Fruit fly (Drosophila melanogaster) whole organism, pupa: Measurements from ENCODE around the gene CG9933.

Experiments used
- CG10348 ChIP-seq: fragments of 200-800 bp; sonication (Bioruptor generic); IDR thresholded peaks from 2 replicates; pipeline ENCODE4 v1.3.6; 2022; ENCODE audit warnings: missing biosample characterization, missing genetic modification characterization
- CG12605 ChIP-seq: fragments of 200-800 bp; sonication (Bioruptor generic); IDR thresholded peaks from 2 replicates; pipeline ENCODE4 v1.3.6; 2022; ENCODE audit warnings: missing biosample characterization, missing genetic modification characterization
- CG13204 ChIP-seq: fragments of 200-800 bp; sonication (Bioruptor generic); optimal IDR thresholded peaks from 2 replicates; lab custom pipeline; 2018; ENCODE audit warnings: missing biosample characterization, mild to moderate bottlenecking, missing genetic modification characterization, moderate library complexity
- CG14655 ChIP-seq: fragments of 200-800 bp; sonication (Bioruptor generic); optimal IDR thresholded peaks from 3 replicates; lab custom pipeline; 2017; ENCODE audit warnings: mild to moderate bottlenecking, missing biosample characterization, missing genetic modification reagents, missing genetic modification characterization
- CG15710 ChIP-seq: fragments of 200-800 bp; sonication (Bioruptor generic); optimal IDR thresholded peaks from 2 replicates; lab custom pipeline; 2018; ENCODE audit warnings: missing biosample characterization, mild to moderate bottlenecking, missing genetic modification characterization, moderate library complexity
- CG17806 ChIP-seq: fragments of 200-800 bp; sonication (Bioruptor generic); optimal IDR thresholded peaks from 2 replicates; lab custom pipeline; 2018; ENCODE audit warnings: missing biosample characterization, mild to moderate bottlenecking, missing genetic modification characterization, moderate library complexity
- CG32121 ChIP-seq: fragments of 200-800 bp; sonication (Bioruptor generic); IDR thresholded peaks from 2 replicates; pipeline ENCODE4 v1.3.6; 2022; ENCODE audit warnings: missing biosample characterization, missing genetic modification characterization
- CG34367 ChIP-seq: fragments of 200-800 bp; sonication (Bioruptor generic); optimal IDR thresholded peaks from 2 replicates; lab custom pipeline; 2018; ENCODE audit warnings: missing biosample characterization, mild to moderate bottlenecking, missing genetic modification characterization
- CG4496 ChIP-seq: fragments of 200-800 bp; sonication (Bioruptor generic); IDR thresholded peaks from 3 replicates; pipeline ENCODE4 v1.3.6; 2022; ENCODE audit warnings: missing biosample characterization, missing genetic modification characterization
- CG8159 ChIP-seq: fragments of 200-800 bp; sonication (Bioruptor generic); optimal IDR thresholded peaks from 3 replicates; lab custom pipeline; 2018; ENCODE audit warnings: missing biosample characterization, mild to moderate bottlenecking, missing genetic modification characterization, moderate library complexity
- CG8301 ChIP-seq: fragments of 200-800 bp; sonication (Bioruptor generic); optimal IDR thresholded peaks from 2 replicates; lab custom pipeline; 2018; ENCODE audit warnings: missing biosample characterization, mild to moderate bottlenecking, missing genetic modification characterization
- CG9948 ChIP-seq: fragments of 200-800 bp; sonication (Bioruptor generic); optimal IDR thresholded peaks from 2 replicates; lab custom pipeline; 2018; ENCODE audit warnings: missing biosample characterization, mild to moderate bottlenecking, missing genetic modification characterization, moderate library complexity
- D1 ChIP-seq: fragments of 200-800 bp; sonication (Bioruptor generic); optimal IDR thresholded peaks from 2 replicates; lab custom pipeline; 2018; ENCODE audit warnings: missing biosample characterization, mild to moderate bottlenecking, missing genetic modification characterization, moderate library complexity
- EcR ChIP-seq: fragments of 200-800 bp; sonication (Bioruptor generic); optimal IDR thresholded peaks from 3 replicates; lab custom pipeline; 2019; ENCODE audit warnings: missing biosample characterization, missing genetic modification characterization, mild to moderate bottlenecking, moderate library complexity, missing genetic modification reagents
- Ets98B ChIP-seq: fragments of 200-800 bp; sonication (Bioruptor generic); IDR thresholded peaks from 2 replicates; pipeline ENCODE4 v1.3.6; 2022; ENCODE audit warnings: missing biosample characterization, missing genetic modification characterization
- Pif1A ChIP-seq: fragments of 200-800 bp; sonication (Bioruptor generic); optimal IDR thresholded peaks from 3 replicates; lab custom pipeline; 2016; ENCODE audit warnings: missing biosample characterization, missing genetic modification characterization
- Pif1B ChIP-seq: fragments of 200-800 bp; sonication (Bioruptor generic); optimal IDR thresholded peaks from 3 replicates; lab custom pipeline; 2016; ENCODE audit warnings: missing biosample characterization, missing genetic modification characterization
- Snoo ChIP-seq: fragments of 200-800 bp; sonication (Bioruptor generic); optimal IDR thresholded peaks from 3 replicates; lab custom pipeline; 2017; ENCODE audit warnings: missing biosample characterization, mild to moderate bottlenecking, missing genetic modification characterization, inconsistent platforms
- fd96Ca ChIP-seq: fragments of 200-800 bp; sonication (Bioruptor generic); IDR thresholded peaks from 3 replicates; pipeline ENCODE4 v1.3.6; 2022; ENCODE audit warnings: missing biosample characterization, missing genetic modification characterization
- gl ChIP-seq: fragments of 200-800 bp; sonication (Bioruptor generic); optimal IDR thresholded peaks from 2 replicates; lab custom pipeline; 2018; ENCODE audit warnings: missing biosample characterization, mild to moderate bottlenecking, missing genetic modification characterization
- rn ChIP-seq: fragments of 200-800 bp; sonication (Bioruptor generic); IDR thresholded peaks from 2 replicates; pipeline ENCODE4 v1.3.6; 2022; ENCODE audit warnings: missing biosample characterization, missing genetic modification characterization

CG9933 gene

DNA sequence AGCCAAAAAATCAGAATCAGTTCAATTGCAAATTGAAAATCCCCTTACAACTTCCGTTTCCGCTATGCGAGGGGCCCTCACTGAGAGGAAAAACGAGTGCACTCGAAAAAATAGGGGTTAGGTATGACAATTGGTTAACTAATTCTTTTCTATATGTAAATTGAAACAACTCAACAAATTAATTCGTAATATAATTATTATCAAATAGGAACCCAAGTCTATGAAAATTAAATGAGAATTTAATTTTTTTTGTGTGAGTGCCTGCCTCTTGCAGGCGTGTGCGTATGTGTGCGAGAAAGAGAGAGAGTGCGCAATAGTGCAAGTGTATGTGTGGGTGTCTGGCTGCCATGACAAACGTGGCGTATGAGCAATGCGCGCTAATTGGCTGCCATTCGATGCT lies 39.0 kb downstream of the CG9933 start:
- no peak for TF ChIP-seq CG32121 (GFP tag; lab: Robert Waterston, UW)
- no peak for TF ChIP-seq fd96Ca
- TF ChIP-seq CG15710 (tag; lab: Kevin White, UChicago), result peak; percentile 30
- TF ChIP-seq gl (tag; lab: Kevin White, UChicago), result no peak
- peak; percentile 12 for TF ChIP-seq Pif1A (GFP tag; lab: Kevin White, UChicago)
- TF ChIP-seq CG13204 (GFP tag; lab: Kevin White, UChicago), result no peak
- no peak for TF ChIP-seq CG8301 (tag; lab: Kevin White, UChicago)
- no peak for TF ChIP-seq CG17806 (tag; lab: Kevin White, UChicago)
- 0 out of 2 replicates have a peak, but pooled peaks have one; percentile 40 for TF ChIP-seq CG12605 (GFP tag; lab: Robert Waterston, UW)
- TF ChIP-seq CG8159 (tag; lab: Kevin White, UChicago), result peak; percentile 2
- peak; percentile 6 for TF ChIP-seq CG9948 (tag; lab: Kevin White, UChicago)

DNA sequence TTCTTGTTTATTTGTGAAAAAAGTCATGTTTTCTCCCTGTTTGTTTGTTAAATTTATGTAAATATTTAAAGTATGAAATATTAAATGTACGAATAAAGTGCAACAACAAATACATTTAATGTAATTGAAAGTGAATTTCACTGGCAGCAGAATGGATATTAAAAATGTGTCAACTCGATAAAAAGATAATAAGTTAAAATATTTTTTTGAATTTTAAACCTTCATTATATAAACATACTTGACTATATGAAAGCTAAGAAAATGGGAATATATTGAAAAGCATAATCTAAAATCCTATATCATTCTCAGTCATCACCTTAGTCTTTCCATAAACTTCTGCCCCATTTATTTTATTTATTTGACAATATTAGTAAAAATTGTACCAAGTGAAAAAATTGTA lies 42.6 kb downstream of the CG9933 start, which contains the start of gene Vha68-3:
TSS of gene Vha68-3 (plus strand) at position 301 of the 400 bp plus-strand sequence.
- TF ChIP-seq CG4496 (GFP tag; lab: Robert Waterston, UW), result no peak
- no peak for TF ChIP-seq Pif1B
- no peak for TF ChIP-seq Ets98B (GFP tag; lab: Robert Waterston, UW)
- TF ChIP-seq CG14655 (GFP tag; lab: Kevin White, UChicago), result no peak
- no peak for TF ChIP-seq CG34367 (tag; lab: Kevin White, UChicago)
- TF ChIP-seq D1 (tag; lab: Kevin White, UChicago), result no peak
- no peak for TF ChIP-seq CG9948 (tag; lab: Kevin White, UChicago)
- no peak for TF ChIP-seq CG12605 (GFP tag; lab: Robert Waterston, UW)
- TF ChIP-seq Snoo, result no peak
- TF ChIP-seq rn (GFP tag; lab: Robert Waterston, UW), result no peak
- TF ChIP-seq EcR (GFP tag; lab: Kevin White, UChicago), result no peak
- TF ChIP-seq CG10348 (GFP tag; lab: Robert Waterston, UW), result no peak
- TF ChIP-seq CG32121 (GFP tag; lab: Robert Waterston, UW), result no peak
- no peak for TF ChIP-seq CG8159 (tag; lab: Kevin White, UChicago)
- TF ChIP-seq fd96Ca, result no peak
- TF ChIP-seq Pif1A (GFP tag; lab: Kevin White, UChicago), result no peak
- no peak for TF ChIP-seq gl (tag; lab: Kevin White, UChicago)
- TF ChIP-seq CG15710 (tag; lab: Kevin White, UChicago), result no peak
- TF ChIP-seq CG17806 (tag; lab: Kevin White, UChicago), result no peak
- TF ChIP-seq CG8301 (tag; lab: Kevin White, UChicago), result no peak
- TF ChIP-seq, all 21 proteins: peak for 0

DNA sequence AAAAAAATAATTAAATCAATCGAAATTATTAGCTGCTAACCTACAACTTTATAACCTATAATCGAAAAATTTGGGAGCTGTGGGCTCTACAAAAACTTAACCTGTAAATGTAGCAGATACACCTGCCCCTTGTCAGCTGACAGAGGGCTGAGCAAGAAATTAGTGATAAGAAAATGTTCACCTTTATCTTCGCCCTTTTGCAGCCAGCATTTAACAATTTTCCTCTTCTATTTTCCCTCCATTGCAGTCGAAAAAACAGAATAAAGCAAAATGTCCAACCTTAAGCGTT lies 45.8 kb downstream of the CG9933 start:
- no peak for TF ChIP-seq Pif1A (GFP tag; lab: Kevin White, UChicago)
- no peak for TF ChIP-seq CG4496 (GFP tag; lab: Robert Waterston, UW)

DNA sequence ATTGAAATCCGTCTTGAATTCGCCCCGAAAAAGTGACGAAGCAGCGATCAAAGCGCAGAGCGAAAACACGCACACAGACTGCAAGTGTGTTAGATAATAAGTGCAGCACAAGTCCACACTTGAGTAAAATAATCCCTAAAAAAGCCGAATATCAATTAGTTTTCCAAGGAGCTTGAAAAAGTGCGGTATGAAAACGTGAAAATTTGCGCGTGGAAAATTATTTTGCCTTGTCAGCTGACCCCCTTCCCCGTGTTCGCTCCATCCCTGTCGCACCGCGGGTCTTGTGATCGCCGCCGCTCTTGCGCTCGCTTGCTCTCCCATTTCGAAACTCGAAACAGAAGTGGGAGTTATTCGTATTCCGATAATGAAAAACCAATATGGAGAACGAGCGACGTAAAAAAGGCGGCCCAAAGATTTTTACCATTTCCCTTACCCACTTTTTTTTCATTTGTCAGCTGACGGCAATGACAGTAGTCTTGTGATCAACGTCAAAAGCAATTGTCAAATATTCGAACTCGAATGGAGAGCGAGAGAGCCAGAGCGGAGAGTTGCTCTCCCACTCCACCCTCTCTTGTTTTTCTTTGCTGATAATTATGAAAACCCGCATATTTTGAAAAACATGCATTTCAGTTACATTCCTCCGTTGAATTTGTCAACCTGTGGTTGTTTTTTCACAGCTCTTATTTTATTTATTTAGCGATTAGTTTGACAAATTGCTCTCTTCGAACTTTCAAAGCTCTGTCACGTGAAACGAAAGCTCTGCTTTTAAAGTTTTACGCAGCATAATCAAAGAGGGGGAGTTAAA lies 46.3 kb downstream of the CG9933 start:
- TF ChIP-seq CG13204 (GFP tag; lab: Kevin White, UChicago), result no peak
- TF ChIP-seq, all 21 proteins: peak for 0

DNA sequence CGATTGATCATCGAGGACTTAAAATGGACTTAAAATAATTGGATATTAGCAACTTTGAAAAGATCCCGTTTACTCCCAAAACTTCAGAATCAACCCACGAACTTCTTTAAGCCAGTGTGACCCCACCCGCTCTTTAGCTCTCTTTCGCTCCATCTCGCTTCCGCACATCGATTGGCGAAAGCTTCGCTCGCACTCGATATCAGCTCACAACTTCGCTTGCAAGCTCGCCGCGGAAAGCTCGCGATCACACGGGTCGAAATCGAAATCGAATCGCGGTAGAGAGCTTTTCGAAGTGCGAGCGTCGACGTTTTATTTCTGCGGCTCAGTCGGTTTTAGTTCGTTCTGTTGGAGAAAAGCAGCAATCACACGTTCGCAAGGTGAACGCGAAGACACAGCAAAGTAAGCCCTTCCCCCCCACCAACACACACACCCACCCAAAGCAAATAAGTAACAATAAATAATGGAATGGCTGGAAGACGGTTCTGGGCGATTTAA lies 47.0 kb downstream of the CG9933 start, which contains the start of gene Vha68-2:
TSS of gene Vha68-2 (plus strand) at position 278 of the 495 bp plus-strand sequence.
- peak; percentile 61 for TF ChIP-seq CG12605 (GFP tag; lab: Robert Waterston, UW)
- TF ChIP-seq Snoo, result peak; percentile 73
- peak; percentile 51; the same call in 1 of the 3 replicates for TF ChIP-seq fd96Ca
- TF ChIP-seq CG10348 (GFP tag; lab: Robert Waterston, UW), result no peak
- TF ChIP-seq CG15710 (tag; lab: Kevin White, UChicago), result peak; percentile 40
- TF ChIP-seq CG8301 (tag; lab: Kevin White, UChicago), result no peak
- TF ChIP-seq CG17806 (tag; lab: Kevin White, UChicago), result no peak
- peak; percentile 52; the same call in 1 of the 2 replicates for TF ChIP-seq CG32121 (GFP tag; lab: Robert Waterston, UW)
- TF ChIP-seq CG34367 (tag; lab: Kevin White, UChicago), result peak; percentile 38
- TF ChIP-seq rn (GFP tag; lab: Robert Waterston, UW), result no peak
- peak; percentile 55 for TF ChIP-seq D1 (tag; lab: Kevin White, UChicago)
- no peak for TF ChIP-seq CG8159 (tag; lab: Kevin White, UChicago)
- TF ChIP-seq Pif1B, result no peak
- no peak for TF ChIP-seq gl (tag; lab: Kevin White, UChicago)
- TF ChIP-seq EcR (GFP tag; lab: Kevin White, UChicago), result no peak
- no peak for TF ChIP-seq CG9948 (tag; lab: Kevin White, UChicago)
- TF ChIP-seq CG13204 (GFP tag; lab: Kevin White, UChicago), result no peak
- TF ChIP-seq Ets98B (GFP tag; lab: Robert Waterston, UW), result peak; percentile 25; the same call in 1 of the 2 replicates
- TF ChIP-seq CG4496 (GFP tag; lab: Robert Waterston, UW), result peak; percentile 73
- no peak for TF ChIP-seq Pif1A (GFP tag; lab: Kevin White, UChicago)
- TF ChIP-seq CG14655 (GFP tag; lab: Kevin White, UChicago), result no peak
